Fruit fly (Drosophila melanogaster) whole organism, wandering third instar larva: ENCODE measurements around the gene CG11920.

Experiments
- Abd-B ChIP-seq: fragments of >200 bp; optimal IDR thresholded peaks from 2 replicates; lab custom pipeline; 2017; ENCODE audit warnings: missing biosample characterization, missing genetic modification characterization
- CG32264 ChIP-seq: fragments of 200-800 bp; sonication (Bioruptor generic); optimal IDR thresholded peaks from 2 replicates; lab custom pipeline; 2016; ENCODE audit warnings: missing biosample characterization, missing genetic modification characterization
- CG9705 ChIP-seq: fragments of 200-800 bp; sonication (Bioruptor generic); optimal IDR thresholded peaks from 2 replicates; lab custom pipeline; 2018; ENCODE audit warnings: missing biosample characterization, mild to moderate bottlenecking, missing genetic modification characterization
- CrebA ChIP-seq: fragments of 200-800 bp; sonication (Bioruptor generic); optimal IDR thresholded peaks from 2 replicates; lab custom pipeline; 2016; ENCODE audit warnings: missing biosample characterization, mild to moderate bottlenecking, missing genetic modification characterization, borderline replicate concordance
- Dfd ChIP-seq: fragments of >200 bp; optimal IDR thresholded peaks from 2 replicates; lab custom pipeline; 2017; ENCODE audit warnings: missing biosample characterization, missing genetic modification characterization
- Dif ChIP-seq: fragments of 200-275, 200-300 bp; sonication (Bioruptor generic); optimal IDR thresholded peaks from 2 replicates; lab custom pipeline; 2018; ENCODE audit warnings: missing biosample characterization, missing genetic modification characterization; ENCODE audit not compliant: partially characterized antibody
- HLH106 ChIP-seq: fragments of 200-800 bp; optimal IDR thresholded peaks from 3 replicates; lab custom pipeline; 2019; ENCODE audit warnings: missing biosample characterization, mild to moderate bottlenecking, missing genetic modification characterization, moderate library complexity
- Hnf4 ChIP-seq: fragments of 200-800 bp; sonication (Bioruptor generic); optimal IDR thresholded peaks from 2 replicates; lab custom pipeline; 2016; ENCODE audit warnings: missing biosample characterization, mild to moderate bottlenecking, missing genetic modification characterization
- Hr78 ChIP-seq: fragments of >200 bp; optimal IDR thresholded peaks from 2 replicates; lab custom pipeline; 2017; ENCODE audit warnings: missing biosample characterization, missing genetic modification characterization
- Hr83 ChIP-seq: fragments of 200-300 bp; sonication (Bioruptor generic); optimal IDR thresholded peaks from 2 replicates; lab custom pipeline; 2016; ENCODE audit warnings: missing biosample characterization, mild to moderate bottlenecking, missing genetic modification characterization, moderate library complexity; ENCODE audit not compliant: poor library complexity, severe bottlenecking
- Jra ChIP-seq: sonication (Bioruptor generic); optimal IDR thresholded peaks from 2 replicates; lab custom pipeline; 2016; ENCODE audit warnings: missing biosample characterization, missing genetic modification characterization
- Mio ChIP-seq: sonication (Bioruptor generic); optimal IDR thresholded peaks from 2 replicates; lab custom pipeline; 2016; ENCODE audit warnings: missing biosample characterization, missing genetic modification characterization
- Myc ChIP-seq: fragments of >200 bp; optimal IDR thresholded peaks from 2 replicates; lab custom pipeline; 2017
- N ChIP-seq: fragments of >200 bp; optimal IDR thresholded peaks from 2 replicates; lab custom pipeline; 2018; ENCODE audit warnings: missing biosample characterization, missing external identifiers, missing genetic modification characterization
- OdsH ChIP-seq: fragments of 200-800 bp; sonication (Bioruptor generic); optimal IDR thresholded peaks from 2 replicates; lab custom pipeline; 2016; ENCODE audit warnings: missing biosample characterization, mild to moderate bottlenecking, missing genetic modification characterization
- Rel ChIP-seq, 2 experiments: fragments of 200-800 bp; sonication (Bioruptor generic) in 1 of 2; optimal IDR thresholded peaks; 2 replicates in 1 of 2; 3 replicates in 1 of 2; lab custom pipeline; 2016 to 2019; ENCODE audit warnings: mild to moderate bottlenecking in 2 of 2, missing biosample characterization in 2 of 2, missing genetic modification characterization in 2 of 2, moderate library complexity in 1 of 2
- Vsx2 ChIP-seq: fragments of 200-300, 225-300 bp; sonication (Bioruptor generic); optimal IDR thresholded peaks from 2 replicates; lab custom pipeline; 2018; ENCODE audit warnings: missing biosample characterization, missing genetic modification characterization; ENCODE audit not compliant: partially characterized antibody
- br ChIP-seq: fragments of 200-800 bp; sonication (Bioruptor generic); optimal IDR thresholded peaks from 2 replicates; lab custom pipeline; 2016; ENCODE audit warnings: missing biosample characterization, missing genetic modification characterization
- brk ChIP-seq: fragments of 200-800 bp; sonication (Bioruptor generic); optimal IDR thresholded peaks from 2 replicates; lab custom pipeline; 2016; ENCODE audit warnings: missing biosample characterization, mild to moderate bottlenecking, missing genetic modification characterization
- dl ChIP-seq, 2 experiments: fragments of 175-275, 200-275 bp in 1 of 2; fragments of 200-275 bp in 1 of 2; sonication (Bioruptor generic); optimal IDR thresholded peaks; lab custom pipeline; 2018; ENCODE audit warnings: mild to moderate bottlenecking in 2 of 2, missing biosample characterization in 2 of 2, missing genetic modification characterization in 2 of 2, moderate library complexity in 2 of 2; ENCODE audit not compliant: partially characterized antibody in 2 of 2, insufficient read depth in 1 of 2
- dsf ChIP-seq: sonication (Bioruptor generic); optimal IDR thresholded peaks from 2 replicates; lab custom pipeline; 2016; ENCODE audit warnings: missing biosample characterization, missing genetic modification characterization, borderline replicate concordance
- ey ChIP-seq: fragments of 200-800 bp; sonication (Bioruptor generic); optimal IDR thresholded peaks from 2 replicates; lab custom pipeline; 2016; ENCODE audit warnings: missing biosample characterization, missing genetic modification characterization
- foxo ChIP-seq, 2 experiments: fragments of 200-800 bp; sonication (Bioruptor generic); optimal IDR thresholded peaks; 2 replicates in 1 of 2; 3 replicates in 1 of 2; lab custom pipeline; 2016 to 2017; ENCODE audit warnings: missing biosample characterization in 2 of 2, missing genetic modification characterization in 2 of 2
- fru ChIP-seq: fragments of 200-800 bp; sonication (Bioruptor generic); optimal IDR thresholded peaks from 3 replicates; lab custom pipeline; 2016; ENCODE audit warnings: missing biosample characterization, mild to moderate bottlenecking, missing genetic modification characterization
- h ChIP-seq: fragments of 200-800 bp; sonication (Bioruptor generic); optimal IDR thresholded peaks from 3 replicates; lab custom pipeline; 2016; ENCODE audit warnings: missing biosample characterization, mild to moderate bottlenecking, missing genetic modification characterization
- jim ChIP-seq: fragments of 175-275, 200-325 bp; sonication (Bioruptor generic); optimal IDR thresholded peaks from 2 replicates; lab custom pipeline; 2016; ENCODE audit warnings: missing biosample characterization, mild to moderate bottlenecking, missing genetic modification characterization
- lola ChIP-seq: fragments of >200 bp; optimal IDR thresholded peaks from 2 replicates; lab custom pipeline; 2017; ENCODE audit warnings: missing biosample characterization, missing genetic modification characterization
- pan ChIP-seq: fragments of >200 bp; optimal IDR thresholded peaks from 2 replicates; lab custom pipeline; 2017
- psq ChIP-seq: fragments of 200-800 bp; sonication (Bioruptor generic); optimal IDR thresholded peaks from 3 replicates; lab custom pipeline; 2017; ENCODE audit warnings: missing biosample characterization, mild to moderate bottlenecking, missing genetic modification characterization, moderate library complexity
- rgr ChIP-seq: fragments of 200-800 bp; sonication (Bioruptor generic); optimal IDR thresholded peaks from 3 replicates; lab custom pipeline; 2016; ENCODE audit warnings: missing biosample characterization, mild to moderate bottlenecking, missing genetic modification characterization
- sage ChIP-seq: fragments of 200-800 bp; sonication (Bioruptor generic); optimal IDR thresholded peaks from 2 replicates; lab custom pipeline; 2016; ENCODE audit warnings: missing biosample characterization, mild to moderate bottlenecking, missing genetic modification characterization
- tai ChIP-seq: sonication (Bioruptor generic); optimal IDR thresholded peaks from 2 replicates; lab custom pipeline; 2016; ENCODE audit warnings: missing biosample characterization, missing genetic modification characterization
- usp ChIP-seq: fragments of >200 bp; optimal IDR thresholded peaks from 2 replicates; lab custom pipeline; 2017; ENCODE audit warnings: missing biosample characterization, missing genetic modification characterization
- woc ChIP-seq: sonication (Bioruptor generic); optimal IDR thresholded peaks from 2 replicates; lab custom pipeline; 2016; ENCODE audit warnings: missing biosample characterization, mild to moderate bottlenecking, missing genetic modification characterization

CG11920 gene

dm6 chr3R:25044816-25045551 is 29.7 kb upstream of the CG11920 start, which contains the start of gene 5PtaseI:
Gene 5PtaseI, minus strand, starts transcription at chr3R:25045151.
- TF ChIP-seq CG9705 (GFP tag; lab: Kevin White, UChicago), result no peak

dm6 chr3R:25046023-25046422 is 28.7 kb upstream of the CG11920 start, which contains the start of gene CG11786:
Gene CG11786, plus strand, starts transcription at chr3R:25046323.
- TF ChIP-seq Jra (GFP tag; lab: Kevin White, UChicago) (no peak), CG32264 (no peak), fru (GFP tag; lab: Kevin White, UChicago) (no peak), CrebA (GFP tag; lab: Kevin White, UChicago) (no peak), brk (no peak), rgr (GFP tag; lab: Kevin White, UChicago) (no peak), Dfd (GFP tag; lab: Kevin White, UChicago) (no peak), br (GFP tag; lab: Kevin White, UChicago) (no peak), dl (GFP tag; optimal IDR thresholded peaks at IDR 0.05; lab: Kevin White, UChicago; ENCODE audit: insufficient read depth in 1 of 2, partially characterized antibody in 2 of 2) (no peak), woc (GFP tag; lab: Kevin White, UChicago) (no peak), OdsH (GFP tag; lab: Kevin White, UChicago) (no peak), lola (GFP tag; lab: Kevin White, UChicago) (no peak), sage (no peak), Mio (GFP tag; lab: Kevin White, UChicago) (no peak), Rel (GFP tag; optimal IDR thresholded peaks at IDR 0.05; lab: Kevin White, UChicago) (no peak), Rel (tag; optimal IDR thresholded peaks at IDR 0.05; lab: Kevin White, UChicago) (no peak), usp (GFP tag; lab: Kevin White, UChicago) (no peak), HLH106 (tag; lab: Kevin White, UChicago) (no peak)
- TF ChIP-seq, all 38 proteins: peak for 0

- TF ChIP-seq Dfd (GFP tag; lab: Kevin White, UChicago) (no peak), CG32264 (no peak), fru (GFP tag; lab: Kevin White, UChicago) (no peak), foxo (GFP tag; optimal IDR thresholded peaks at IDR 0.05; lab: Kevin White, UChicago) (no peak), Jra (GFP tag; lab: Kevin White, UChicago) (peak; percentile 31), CG9705 (GFP tag; lab: Kevin White, UChicago) (no peak), brk (no peak), Myc (peak; percentile 92), h (GFP tag; lab: Kevin White, UChicago) (no peak), Hr83 (GFP tag; lab: Kevin White, UChicago) (peak; percentile 19), Dif (GFP tag; lab: Kevin White, UChicago) (no peak), woc (GFP tag; lab: Kevin White, UChicago) (peak; percentile 90), sage (no peak)
Measured at dm6 chr3R:25047504-25047903, 27.2 kb upstream of the CG11920 start, which contains the start of gene CG11790. Gene CG11790, plus strand, starts transcription at chr3R:25047706.

dm6 chr3R:25049383-25049741 is 25.3 kb upstream of the CG11920 start, which contains the start of gene CG11791:
Gene CG11791, plus strand, starts transcription at chr3R:25049616.
- no peak for TF ChIP-seq sage
- peak; percentile 46 for TF ChIP-seq Myc
- TF ChIP-seq lola (GFP tag; lab: Kevin White, UChicago), result no peak

dm6 chr3R:25049742-25050517 is 24.7 kb upstream of the CG11920 start:
- TF ChIP-seq dl (GFP tag; optimal IDR thresholded peaks at IDR 0.05; lab: Kevin White, UChicago; ENCODE audit: insufficient read depth in 1 of 2, partially characterized antibody in 2 of 2) (peak; percentile 63 to 78), Dfd (GFP tag; lab: Kevin White, UChicago) (no peak), HLH106 (tag; lab: Kevin White, UChicago) (peak; percentile 39), fru (GFP tag; lab: Kevin White, UChicago) (no peak), N (GFP tag; lab: Kevin White, UChicago) (peak; percentile 82), brk (peak; percentile 88), usp (GFP tag; lab: Kevin White, UChicago) (no peak), Mio (GFP tag; lab: Kevin White, UChicago) (no peak), Rel (GFP tag; optimal IDR thresholded peaks at IDR 0.05; lab: Kevin White, UChicago) (peak; percentile 80), Rel (tag; optimal IDR thresholded peaks at IDR 0.05; lab: Kevin White, UChicago) (peak; percentile 97), CrebA (GFP tag; lab: Kevin White, UChicago) (no peak), Hnf4 (GFP tag; lab: Kevin White, UChicago) (peak; percentile 55), pan (lab: Kevin White, UChicago) (no peak), Myc (no peak), ey (GFP tag; lab: Kevin White, UChicago) (peak; percentile 40), rgr (GFP tag; lab: Kevin White, UChicago) (peak; percentile 61), sage (peak; percentile 84), Hr83 (GFP tag; lab: Kevin White, UChicago) (peak; percentile 47), psq (GFP tag; lab: Kevin White, UChicago) (peak; percentile 41), tai (GFP tag; lab: Kevin White, UChicago) (peak; percentile 75), Abd-B (GFP tag; lab: Kevin White, UChicago) (no peak), h (GFP tag; lab: Kevin White, UChicago) (peak; percentile 71), jim (peak; percentile 61), Vsx2 (no peak), Hr78 (no peak), woc (GFP tag; lab: Kevin White, UChicago) (peak; percentile 52), Jra (GFP tag; lab: Kevin White, UChicago) (peak; percentile 79), dsf (GFP tag; lab: Kevin White, UChicago) (peak; percentile 22)
